Fruit fly (Drosophila melanogaster) whole organism, prepupa: ENCODE measurements around the gene CG12448.

Experiments used
- CG10631 ChIP-seq: fragments of 200-800 bp; sonication (Bioruptor generic); optimal IDR thresholded peaks from 2 replicates; lab custom pipeline; 2016; ENCODE audit warnings: missing biosample characterization, missing genetic modification characterization
- CG1621 ChIP-seq: fragments of 200-800 bp; sonication (Bioruptor generic); optimal IDR thresholded peaks from 3 replicates; lab custom pipeline; 2018; ENCODE audit warnings: missing biosample characterization, mild to moderate bottlenecking, missing genetic modification characterization
- CG34406 ChIP-seq: fragments of 200-800 bp; sonication (Bioruptor generic); optimal IDR thresholded peaks from 3 replicates; lab custom pipeline; 2016; ENCODE audit warnings: missing biosample characterization, missing genetic modification characterization
- CG6792 ChIP-seq: fragments of 200-800 bp; sonication (Bioruptor generic); optimal IDR thresholded peaks from 3 replicates; lab custom pipeline; 2016; ENCODE audit warnings: missing biosample characterization, missing genetic modification characterization
- CG6808 ChIP-seq: fragments of 200-800 bp; sonication (Bioruptor generic); optimal IDR thresholded peaks from 3 replicates; lab custom pipeline; 2017; ENCODE audit warnings: missing biosample characterization, missing genetic modification characterization, mild to moderate bottlenecking, moderate library complexity, missing genetic modification reagents
- CG9139 ChIP-seq: fragments of 200-800 bp; sonication (Bioruptor generic); optimal IDR thresholded peaks from 3 replicates; lab custom pipeline; 2017; ENCODE audit warnings: missing biosample characterization, mild to moderate bottlenecking, missing genetic modification characterization
- Hr38 ChIP-seq: sonication (Bioruptor generic); optimal IDR thresholded peaks from 2 replicates; lab custom pipeline; 2016; ENCODE audit warnings: missing biosample characterization, missing genetic modification characterization
- OdsH ChIP-seq: fragments of 200-800 bp; sonication (Bioruptor generic); optimal IDR thresholded peaks from 3 replicates; lab custom pipeline; 2016; ENCODE audit warnings: missing biosample characterization, missing genetic modification characterization
- achi ChIP-seq: fragments of 200-800 bp; sonication (Bioruptor generic); optimal IDR thresholded peaks from 3 replicates; lab custom pipeline; 2016; ENCODE audit warnings: missing biosample characterization, missing genetic modification characterization
- dsx ChIP-seq: fragments of 200-800 bp; optimal IDR thresholded peaks from 3 replicates; lab custom pipeline; 2019; ENCODE audit warnings: missing biosample characterization, mild to moderate bottlenecking, missing genetic modification characterization, moderate library complexity; ENCODE audit not compliant: poor library complexity, severe bottlenecking
- fd59A ChIP-seq: fragments of 200-800 bp; sonication (Bioruptor generic); optimal IDR thresholded peaks from 2 replicates; lab custom pipeline; 2017; ENCODE audit warnings: missing biosample characterization, mild to moderate bottlenecking, missing genetic modification characterization, missing genetic modification reagents
- net ChIP-seq: fragments of 200-800 bp; sonication (Bioruptor generic); optimal IDR thresholded peaks from 3 replicates; lab custom pipeline; 2016; ENCODE audit warnings: missing biosample characterization, missing genetic modification characterization
- vri ChIP-seq: fragments of 200-800 bp; sonication (Bioruptor generic); optimal IDR thresholded peaks from 3 replicates; lab custom pipeline; 2016; ENCODE audit warnings: missing biosample characterization, mild to moderate bottlenecking, missing genetic modification characterization

CG12448 gene

dm6 chr2L:15979186-15979585, 37.9 kb downstream of the CG12448 start, which contains the start of gene CG10839:
TSS of gene CG10839 (plus strand) at chr2L:15979486.
- TF ChIP-seq CG6808 (GFP tag; lab: Kevin White, UChicago) = no peak
- no peak for TF ChIP-seq fd59A (GFP tag; lab: Kevin White, UChicago)
- TF ChIP-seq CG34406 (GFP tag; lab: Kevin White, UChicago) = no peak
- no peak for TF ChIP-seq CG1621 (tag; lab: Kevin White, UChicago)
- no peak for TF ChIP-seq CG9139
- TF ChIP-seq OdsH (GFP tag; lab: Kevin White, UChicago) = no peak
- TF ChIP-seq vri (GFP tag; lab: Kevin White, UChicago) = no peak
- TF ChIP-seq Hr38 (GFP tag; lab: Kevin White, UChicago) = no peak
- TF ChIP-seq net = no peak
- no peak for TF ChIP-seq achi
- no peak for TF ChIP-seq CG10631 (GFP tag; lab: Kevin White, UChicago)
- no peak for TF ChIP-seq CG6792 (GFP tag; lab: Kevin White, UChicago)
- no peak for TF ChIP-seq dsx (GFP tag; lab: Kevin White, UChicago)
- TF ChIP-seq, all 60 proteins: peak for 0
